Worm (Caenorhabditis elegans) whole organism, late embryonic: ENCODE measurements around the gene C25G4.17.

Experiments used
- K02D7.2 ChIP-seq: sonication (generic microtip); optimal IDR thresholded peaks from 2 replicates; lab custom pipeline; 2017; ENCODE audit warnings: mild to moderate bottlenecking, missing genetic modification characterization, missing compliant biosample characterization
- T23F11.4 ChIP-seq: fragments of 200-800 bp; sonication (Bioruptor generic); optimal IDR thresholded peaks from 2 replicates; lab custom pipeline; 2018; ENCODE audit warnings: mild to moderate bottlenecking, missing genetic modification characterization, missing compliant biosample characterization
- Y22D7AL.16 ChIP-seq: sonication (generic microtip); optimal IDR thresholded peaks from 2 replicates; lab custom pipeline; 2016; ENCODE audit warnings: missing genetic modification characterization, missing compliant biosample characterization
- ceh-18 ChIP-seq: sonication (generic microtip); optimal IDR thresholded peaks from 2 replicates; lab custom pipeline; 2016; ENCODE audit warnings: missing genetic modification characterization, missing compliant biosample characterization
- ceh-19 ChIP-seq: fragments of 200-800 bp; sonication (Bioruptor generic); optimal IDR thresholded peaks from 2 replicates; lab custom pipeline; 2018; ENCODE audit warnings: mild to moderate bottlenecking, missing genetic modification characterization, missing compliant biosample characterization
- ceh-2 ChIP-seq: sonication (generic microtip); optimal IDR thresholded peaks from 2 replicates; lab custom pipeline; 2016; ENCODE audit warnings: missing genotype, missing genetic modification characterization, missing compliant biosample characterization
- ceh-22 ChIP-seq: sonication (generic microtip); optimal IDR thresholded peaks from 2 replicates; lab custom pipeline; 2017; ENCODE audit warnings: missing biosample characterization, missing genetic modification characterization
- ceh-30 ChIP-seq: fragments of 150-350 bp; optimal IDR thresholded peaks from 2 replicates; lab custom pipeline; 2014; ENCODE audit warnings: missing biosample characterization, missing genetic modification characterization
- ceh-31 ChIP-seq: sonication (generic microtip); optimal IDR thresholded peaks from 2 replicates; lab custom pipeline; 2016; ENCODE audit warnings: missing genetic modification characterization, missing compliant biosample characterization
- ceh-45 ChIP-seq: fragments of 200-800 bp; sonication (Bioruptor generic); IDR thresholded peaks from 2 replicates; pipeline ENCODE4 v1.3.6; 2022; ENCODE audit warnings: missing genetic modification reagents, missing genetic modification characterization, missing compliant biosample characterization
- ceh-6 ChIP-seq: fragments of 200-800 bp; sonication (Bioruptor generic); optimal IDR thresholded peaks from 2 replicates; lab custom pipeline; 2018; ENCODE audit warnings: mild to moderate bottlenecking, missing genetic modification characterization, missing compliant biosample characterization
- dmd-4 ChIP-seq: sonication (generic microtip); optimal IDR thresholded peaks from 2 replicates; lab custom pipeline; 2016; ENCODE audit warnings: borderline replicate concordance, missing genetic modification characterization, missing compliant biosample characterization
- dve-1 ChIP-seq: sonication (generic microtip); optimal IDR thresholded peaks from 2 replicates; lab custom pipeline; 2017; ENCODE audit warnings: antibody characterized with exemption, mild to moderate bottlenecking, missing genetic modification characterization, missing compliant biosample characterization
- ets-4 ChIP-seq: sonication (generic microtip); optimal IDR thresholded peaks from 2 replicates; lab custom pipeline; 2016; ENCODE audit warnings: missing genetic modification characterization, missing compliant biosample characterization
- eyg-1 ChIP-seq: sonication (generic microtip); optimal IDR thresholded peaks from 2 replicates; lab custom pipeline; 2016; ENCODE audit warnings: missing genotype, missing genetic modification characterization, missing compliant biosample characterization
- hlh-13 ChIP-seq: fragments of 200-800 bp; sonication (Bioruptor generic); optimal IDR thresholded peaks from 2 replicates; lab custom pipeline; 2018; ENCODE audit warnings: mild to moderate bottlenecking, missing genetic modification characterization, missing compliant biosample characterization
- hlh-15 ChIP-seq: sonication (generic microtip); optimal IDR thresholded peaks from 2 replicates; lab custom pipeline; 2016; ENCODE audit warnings: missing genetic modification characterization, missing compliant biosample characterization
- hlh-6 ChIP-seq: sonication (generic microtip); optimal IDR thresholded peaks from 2 replicates; lab custom pipeline; 2016; ENCODE audit warnings: missing genotype, missing genetic modification characterization, missing compliant biosample characterization
- hlh-8 ChIP-seq: sonication (generic microtip); optimal IDR thresholded peaks from 2 replicates; lab custom pipeline; 2016; ENCODE audit warnings: missing genotype, missing genetic modification characterization, missing compliant biosample characterization
- lim-6 ChIP-seq: sonication (generic microtip); optimal IDR thresholded peaks from 2 replicates; lab custom pipeline; 2016; ENCODE audit warnings: missing genetic modification characterization, missing compliant biosample characterization
- lin-11 ChIP-seq: fragments of 200-800 bp; sonication (Bioruptor generic); optimal IDR thresholded peaks from 2 replicates; lab custom pipeline; 2018; ENCODE audit warnings: mild to moderate bottlenecking, missing genetic modification characterization, missing compliant biosample characterization
- nfya-1 ChIP-seq: sonication (generic microtip); optimal IDR thresholded peaks from 2 replicates; lab custom pipeline; 2017; ENCODE audit warnings: missing genetic modification characterization, mild to moderate bottlenecking, missing compliant biosample characterization, antibody characterized with exemption, moderate library complexity
- nhr-11 ChIP-seq: fragments of 150-350 bp; optimal IDR thresholded peaks from 2 replicates; lab custom pipeline; 2014; ENCODE audit warnings: missing biosample characterization, missing genetic modification characterization
- odd-2 ChIP-seq: sonication (generic microtip); optimal IDR thresholded peaks from 2 replicates; lab custom pipeline; 2017; ENCODE audit warnings: antibody characterized with exemption, mild to moderate bottlenecking, missing genetic modification characterization, missing compliant biosample characterization
- pat-9 ChIP-seq: fragments of 200-800 bp; sonication (Bioruptor generic); optimal IDR thresholded peaks from 2 replicates; lab custom pipeline; 2018; ENCODE audit warnings: mild to moderate bottlenecking, missing genetic modification characterization, moderate library complexity, missing compliant biosample characterization
- pha-4 ChIP-seq: fragments of 150-350 bp; optimal IDR thresholded peaks from 2 replicates; lab custom pipeline; 2018; ENCODE audit warnings: missing biosample characterization, missing genetic modification reagents, missing genetic modification characterization
- pros-1 ChIP-seq: fragments of 150-350 bp; optimal IDR thresholded peaks from 2 replicates; lab custom pipeline; 2014; ENCODE audit warnings: missing biosample characterization, missing genetic modification reagents, missing genetic modification characterization
- sdc-2 ChIP-seq: sonication (generic microtip); optimal IDR thresholded peaks from 2 replicates; lab custom pipeline; 2016; ENCODE audit warnings: missing genotype, missing genetic modification characterization, missing compliant biosample characterization
- sox-2 ChIP-seq: fragments of 200-800 bp; sonication (Bioruptor generic); IDR thresholded peaks from 2 replicates; pipeline ENCODE4 v1.3.6; 2022; ENCODE audit warnings: missing genetic modification reagents, missing genetic modification characterization, missing compliant biosample characterization
- sox-4 ChIP-seq: sonication (generic microtip); optimal IDR thresholded peaks from 2 replicates; lab custom pipeline; 2017; ENCODE audit warnings: mild to moderate bottlenecking, missing genetic modification characterization, inconsistent platforms, missing compliant biosample characterization
- syd-9 ChIP-seq: sonication (generic microtip); optimal IDR thresholded peaks from 2 replicates; lab custom pipeline; 2016; ENCODE audit warnings: mild to moderate bottlenecking, missing genetic modification characterization, moderate library complexity, missing compliant biosample characterization
- unc-3 ChIP-seq, 2 experiments: fragments of 200-800 bp in 1 of 2; sonication (Bioruptor generic) in 1 of 2; sonication (generic microtip) in 1 of 2; conservative IDR thresholded peaks in 1 of 2; optimal IDR thresholded peaks in 1 of 2; 2 replicates each; pipeline versions ENCODE4 v1.3.6 to Lab custom; 2016 to 2022; ENCODE audit warnings: missing compliant biosample characterization in 2 of 2, missing genetic modification characterization in 2 of 2, missing genetic modification reagents in 1 of 2
- unc-42 ChIP-seq: sonication (generic microtip); optimal IDR thresholded peaks from 2 replicates; lab custom pipeline; 2016; ENCODE audit warnings: missing genotype, missing genetic modification characterization, missing compliant biosample characterization
- unc-55 ChIP-seq: sonication (generic microtip); optimal IDR thresholded peaks from 2 replicates; lab custom pipeline; 2017; ENCODE audit warnings: missing biosample characterization, missing genetic modification reagents, missing genetic modification characterization
- unc-86 ChIP-seq: sonication (generic microtip); optimal IDR thresholded peaks from 2 replicates; lab custom pipeline; 2016; ENCODE audit warnings: missing genetic modification characterization, missing compliant biosample characterization
- ztf-16 ChIP-seq: sonication (generic microtip); optimal IDR thresholded peaks from 2 replicates; lab custom pipeline; 2017; ENCODE audit warnings: missing genetic modification characterization, missing compliant biosample characterization

The C25G4.17 gene

DNA sequence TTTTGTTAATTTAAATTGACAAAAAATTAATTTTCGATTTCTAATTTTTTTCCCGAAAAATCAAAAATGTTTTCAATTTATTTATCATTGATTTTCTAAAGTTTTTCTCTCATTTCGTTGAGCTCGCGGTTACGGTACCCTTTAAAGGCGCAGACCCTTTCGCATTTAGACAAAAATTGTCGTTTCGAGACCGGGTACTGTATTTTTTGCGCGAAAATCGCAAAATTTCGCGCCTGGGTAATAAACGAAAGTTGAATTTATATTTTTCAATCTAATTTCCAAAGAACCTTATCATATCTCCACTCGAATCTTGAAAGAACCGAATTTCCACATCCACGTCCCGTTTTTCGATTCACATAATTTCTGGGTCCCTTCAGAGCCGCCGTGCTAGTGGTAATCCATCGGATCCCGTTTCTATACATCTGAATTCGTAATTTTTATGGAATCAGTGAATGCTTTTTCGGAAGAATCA is 3.7 kb downstream of the C25G4.17 start, which contains the start of gene C25G4.3:
Gene C25G4.3 (minus strand): TSS at position 422 of the 472 bp plus-strand sequence.
- TF ChIP-seq ceh-19 (GFP tag; lab: Kevin White, UChicago) (no peak), dmd-4 (tag; lab: Kevin White, UChicago) (no peak), sox-4 (tag; lab: Kevin White, UChicago) (no peak), ets-4 (tag; lab: Kevin White, UChicago) (no peak), ceh-31 (no peak), dve-1 (tag; lab: Kevin White, UChicago) (no peak), ceh-6 (no peak), unc-55 (no peak), unc-42 (no peak), unc-86 (tag; lab: Kevin White, UChicago) (no peak), pat-9 (tag; lab: Kevin White, UChicago) (no peak), odd-2 (no peak), pros-1 (tag; lab: Kevin White, UChicago) (no peak), ztf-16 (tag; lab: Kevin White, UChicago) (no peak), hlh-6 (tag; lab: Kevin White, UChicago) (no peak), hlh-15 (tag; lab: Kevin White, UChicago) (no peak), ceh-22 (tag; lab: Kevin White, UChicago) (no peak), sox-2 (GFP tag; lab: Robert Waterston, UW) (no peak), hlh-8 (tag; lab: Kevin White, UChicago) (no peak)
- TF ChIP-seq, all 69 proteins: peak for 0

DNA sequence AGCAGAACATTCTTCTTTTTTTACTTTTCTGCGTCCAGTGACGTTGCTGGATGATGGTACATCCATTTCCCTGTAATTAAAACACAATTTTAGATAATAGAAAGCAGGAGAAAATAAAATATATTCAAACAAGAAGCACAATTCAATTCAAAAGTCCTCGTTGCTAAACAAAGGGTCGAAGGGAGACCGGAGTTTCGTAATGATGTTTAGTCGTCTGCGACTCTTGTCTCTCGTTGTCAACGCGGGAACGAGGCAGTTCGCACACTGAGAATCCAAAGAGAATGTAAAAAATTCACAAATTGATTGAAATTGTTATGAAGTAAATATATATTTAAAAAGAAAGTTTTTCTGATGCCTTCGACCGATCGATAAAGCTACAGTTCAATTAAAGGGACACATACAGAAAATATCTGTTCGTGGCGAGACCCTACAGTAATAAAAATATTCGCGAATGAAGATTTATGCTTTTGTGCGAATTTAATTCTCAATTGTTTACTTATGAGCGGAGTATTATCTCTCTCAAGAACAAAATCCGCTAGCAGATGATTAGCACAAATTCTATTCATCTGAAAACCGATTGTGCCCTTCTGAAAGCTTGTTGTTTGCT is 9.5 kb downstream of the C25G4.17 start, which contains the start of gene dpy-26:
Gene dpy-26 (minus strand): TSS at position 111 of the 607 bp plus-strand sequence.
- peak; percentile 27 for TF ChIP-seq nfya-1 (tag; lab: Kevin White, UChicago)
- TF ChIP-seq ceh-45 (GFP tag; lab: Robert Waterston, UW) = no peak
- no peak for TF ChIP-seq ceh-31
- TF ChIP-seq unc-42 = peak; percentile 55

ce11 chrIV:12454115-12454514 is 12.3 kb downstream of the C25G4.17 start, which contains the start of gene spe-44:
Gene spe-44 (minus strand): TSS chrIV:12454215.
- TF ChIP-seq ceh-30 (tag; lab: Kevin White, UChicago) = no peak
- no peak for TF ChIP-seq K02D7.2
- no peak for TF ChIP-seq lim-6 (tag; lab: Kevin White, UChicago)
- TF ChIP-seq ceh-2 (tag; lab: Kevin White, UChicago) = no peak
- no peak for TF ChIP-seq syd-9
- TF ChIP-seq ceh-18 (tag; lab: Kevin White, UChicago) = no peak
- no peak for TF ChIP-seq sdc-2 (tag; lab: Kevin White, UChicago)
- TF ChIP-seq, all 69 proteins: peak for 0

- TF ChIP-seq hlh-13 (no peak), hlh-8 (tag; lab: Kevin White, UChicago) (no peak), ceh-6 (no peak), sox-4 (tag; lab: Kevin White, UChicago) (no peak), sdc-2 (tag; lab: Kevin White, UChicago) (no peak), unc-3 (GFP tag; conservative IDR thresholded peaks at IDR 0.05; lab: Robert Waterston, UW) (no peak), unc-3 (tag; optimal IDR thresholded peaks at IDR 0.05; lab: Kevin White, UChicago) (no peak), nhr-11 (tag; lab: Kevin White, UChicago) (no peak), T23F11.4 (no peak), eyg-1 (tag; lab: Kevin White, UChicago) (no peak), pha-4 (no peak), lin-11 (tag; lab: Kevin White, UChicago) (no peak), Y22D7AL.16 (tag; lab: Kevin White, UChicago) (no peak), unc-86 (tag; lab: Kevin White, UChicago) (no peak)
Measured at ce11 chrIV:12454750-12455149, 12.9 kb downstream of the C25G4.17 start, which contains the start of gene smz-1. Gene smz-1 (plus strand): TSS chrIV:12455050.
